Fruit fly (Drosophila melanogaster) whole organism, embryonic: ENCODE results near the gene ben.

ENCODE experiments used
- ATbp ChIP-seq: fragments of 200-800 bp; sonication (Bioruptor generic); optimal IDR thresholded peaks from 2 replicates; lab custom pipeline; 2017; ENCODE audit warnings: missing biosample characterization, mild to moderate bottlenecking, missing genetic modification characterization, missing genetic modification reagents
- CG11093 ChIP-seq: fragments of 200-800 bp; sonication (Bioruptor generic); IDR thresholded peaks from 3 replicates; pipeline ENCODE4 v1.3.6; 2022; ENCODE audit warnings: missing biosample characterization, missing genetic modification characterization
- CG11723 ChIP-seq: fragments of 200-800 bp; sonication (Bioruptor generic); optimal IDR thresholded peaks from 2 replicates; lab custom pipeline; 2017; ENCODE audit warnings: missing biosample characterization, mild to moderate bottlenecking, missing genetic modification characterization
- CG12391 ChIP-seq: fragments of 200-800 bp; sonication (Bioruptor generic); optimal IDR thresholded peaks from 3 replicates; lab custom pipeline; 2018; ENCODE audit warnings: missing biosample characterization, mild to moderate bottlenecking, missing genetic modification characterization, moderate library complexity
- CG14860 ChIP-seq: fragments of 200-800 bp; sonication (Bioruptor generic); IDR thresholded peaks from 3 replicates; pipeline ENCODE4 v1.3.6; 2022; ENCODE audit warnings: missing biosample characterization, missing genetic modification characterization; ENCODE audit not compliant: partially characterized antibody
- CG2712 ChIP-seq: fragments of 200-800 bp; optimal IDR thresholded peaks from 3 replicates; lab custom pipeline; 2019; ENCODE audit warnings: missing biosample characterization, mild to moderate bottlenecking, missing genetic modification characterization, moderate library complexity
- CG4328 ChIP-seq: fragments of 200-800 bp; sonication (Bioruptor generic); optimal IDR thresholded peaks from 3 replicates; lab custom pipeline; 2017; ENCODE audit warnings: missing biosample characterization, missing genetic modification reagents, missing genetic modification characterization
- CG6254 ChIP-seq: fragments of 200-800 bp; sonication (Bioruptor generic); optimal IDR thresholded peaks from 3 replicates; lab custom pipeline; 2017; ENCODE audit warnings: mild to moderate bottlenecking, missing biosample characterization, missing genetic modification reagents, missing genetic modification characterization
- CG7372 ChIP-seq: fragments of 200-800 bp; sonication (Bioruptor generic); IDR thresholded peaks from 2 replicates; pipeline ENCODE4 v1.3.6; 2022; ENCODE audit warnings: missing biosample characterization, missing genetic modification characterization
- CG7745 ChIP-seq: fragments of 200-800 bp; sonication (Bioruptor generic); optimal IDR thresholded peaks from 2 replicates; lab custom pipeline; 2018; ENCODE audit warnings: missing biosample characterization, mild to moderate bottlenecking, missing genetic modification characterization, moderate library complexity
- CG8388 ChIP-seq: fragments of 200-800 bp; sonication (Bioruptor generic); optimal IDR thresholded peaks from 2 replicates; lab custom pipeline; 2019; ENCODE audit warnings: missing biosample characterization, mild to moderate bottlenecking, missing genetic modification characterization, moderate library complexity
- Camta ChIP-seq: fragments of 200-800 bp; sonication (Bioruptor generic); optimal IDR thresholded peaks from 2 replicates; lab custom pipeline; 2016; ENCODE audit warnings: missing biosample characterization, missing genetic modification characterization
- D19A ChIP-seq: fragments of 200-800 bp; optimal IDR thresholded peaks from 3 replicates; lab custom pipeline; 2019; ENCODE audit warnings: missing biosample characterization, mild to moderate bottlenecking, missing genetic modification characterization, moderate library complexity
- Drgx ChIP-seq: fragments of 200-800 bp; sonication (Bioruptor generic); IDR thresholded peaks from 2 replicates; pipeline ENCODE4 v1.3.6; 2022; ENCODE audit warnings: missing biosample characterization, missing genetic modification characterization
- Ets65A ChIP-seq: fragments of 200-800 bp; sonication (Bioruptor generic); peaks from one replicate; lab custom pipeline; 2016; ENCODE audit warnings: missing biosample characterization, missing genetic modification characterization
- Gsc ChIP-seq: fragments of 200-800 bp; sonication (Bioruptor generic); IDR thresholded peaks from 2 replicates; pipeline ENCODE4 v1.3.6; 2022; ENCODE audit warnings: missing biosample characterization, missing genetic modification characterization
- HmgZ ChIP-seq: fragments of 200-800 bp; sonication (Bioruptor generic); optimal IDR thresholded peaks from 2 replicates; lab custom pipeline; 2018; ENCODE audit warnings: missing biosample characterization, mild to moderate bottlenecking, missing genetic modification characterization
- Hmr ChIP-seq: fragments of 200-800 bp; sonication (Bioruptor generic); optimal IDR thresholded peaks from 3 replicates; lab custom pipeline; 2017; ENCODE audit warnings: mild to moderate bottlenecking, missing biosample characterization, missing genetic modification reagents, missing genetic modification characterization
- Jarid2 ChIP-seq: fragments of 200-800 bp; sonication (Bioruptor generic); optimal IDR thresholded peaks from 3 replicates; lab custom pipeline; 2017; ENCODE audit warnings: mild to moderate bottlenecking, missing biosample characterization, missing genetic modification reagents, missing genetic modification characterization
- NC2α ChIP-seq: fragments of 200-800 bp; sonication (Bioruptor generic); optimal IDR thresholded peaks from 2 replicates; lab custom pipeline; 2016; ENCODE audit warnings: missing biosample characterization, missing genetic modification characterization
- Optix ChIP-seq: fragments of 200-800 bp; sonication (Bioruptor generic); IDR thresholded peaks from 3 replicates; pipeline ENCODE4 v1.3.6; 2022; ENCODE audit warnings: missing biosample characterization, missing genetic modification characterization
- Taf1 ChIP-seq: fragments of 200-800 bp; sonication (Bioruptor generic); IDR thresholded peaks from 2 replicates; pipeline ENCODE4 v1.3.6; 2022; ENCODE audit warnings: missing biosample characterization, missing genetic modification characterization
- chif ChIP-seq, 2 experiments: fragments of 200-800 bp; sonication (Bioruptor generic); optimal IDR thresholded peaks; 3 replicates each; lab custom pipeline; 2016; ENCODE audit warnings: missing biosample characterization in 2 of 2, missing genetic modification characterization in 2 of 2
- danr ChIP-seq: fragments of 200-800 bp; sonication (Bioruptor generic); IDR thresholded peaks from 2 replicates; pipeline ENCODE4 v1.3.6; 2022; ENCODE audit warnings: missing biosample characterization, missing genetic modification characterization
- emc ChIP-seq: fragments of 200-800 bp; sonication (Bioruptor generic); optimal IDR thresholded peaks from 2 replicates; lab custom pipeline; 2016; ENCODE audit warnings: missing biosample characterization, missing genetic modification characterization
- ems ChIP-seq: fragments of 200-800 bp; sonication (Bioruptor generic); optimal IDR thresholded peaks from 3 replicates; lab custom pipeline; 2016; ENCODE audit warnings: missing biosample characterization, missing genetic modification characterization
- fd96Cb ChIP-seq: fragments of 200-800 bp; sonication (Bioruptor generic); optimal IDR thresholded peaks from 2 replicates; lab custom pipeline; 2018; ENCODE audit warnings: missing biosample characterization, mild to moderate bottlenecking, missing genetic modification characterization, moderate library complexity
- mirr ChIP-seq: fragments of 200-800 bp; sonication (Bioruptor generic); optimal IDR thresholded peaks from 3 replicates; lab custom pipeline; 2018; ENCODE audit warnings: missing biosample characterization, mild to moderate bottlenecking, missing genetic modification characterization
- odd ChIP-seq: fragments of 200-800 bp; sonication (Bioruptor generic); optimal IDR thresholded peaks from 2 replicates; lab custom pipeline; 2017; ENCODE audit warnings: missing biosample characterization, mild to moderate bottlenecking, missing genetic modification characterization
- pb ChIP-seq: fragments of 200-800 bp; sonication (Bioruptor generic); optimal IDR thresholded peaks from 3 replicates; lab custom pipeline; 2016; ENCODE audit warnings: missing biosample characterization, missing genetic modification characterization
- schlank ChIP-seq: fragments of 200-800 bp; sonication (Bioruptor generic); optimal IDR thresholded peaks from 2 replicates; lab custom pipeline; 2018; ENCODE audit warnings: missing biosample characterization, mild to moderate bottlenecking, missing genetic modification characterization
- sisA ChIP-seq: fragments of 200-800 bp; sonication (Bioruptor generic); IDR thresholded peaks from 2 replicates; pipeline ENCODE4 v1.3.6; 2022; ENCODE audit warnings: missing biosample characterization, missing genetic modification characterization
- twi ChIP-seq: fragments of 200-800 bp; optimal IDR thresholded peaks from 2 replicates; lab custom pipeline; 2019; ENCODE audit warnings: missing biosample characterization, mild to moderate bottlenecking, missing genetic modification characterization, moderate library complexity

ben gene

dm6 chrX:13954936-13955335, 41.2 kb upstream of the ben start, which contains the start of gene CG11068:
CG11068 (plus strand) TSS chrX:13955236.
- TF ChIP-seq ATbp (GFP tag; lab: Kevin White, UChicago) (no peak), CG8388 (GFP tag; lab: Kevin White, UChicago) (no peak), pb (GFP tag; lab: Kevin White, UChicago) (no peak), CG2712 (tag; lab: Kevin White, UChicago) (no peak), CG11093 (GFP tag; lab: Robert Waterston, UW) (no peak), NC2α (GFP tag; lab: Kevin White, UChicago) (no peak), chif (GFP tag; optimal IDR thresholded peaks at IDR 0.05; lab: Kevin White, UChicago) (no peak), danr (GFP tag; lab: Robert Waterston, UW) (no peak), emc (no peak), CG6254 (GFP tag; lab: Kevin White, UChicago) (no peak), fd96Cb (tag; lab: Kevin White, UChicago) (no peak), CG4328 (GFP tag; lab: Kevin White, UChicago) (no peak), CG14860 (no peak), Camta (GFP tag; lab: Kevin White, UChicago) (no peak), Taf1 (GFP tag; lab: Robert Waterston, UW) (no peak), Gsc (GFP tag; lab: Robert Waterston, UW) (no peak), CG12391 (tag; lab: Kevin White, UChicago) (no peak), HmgZ (tag; lab: Kevin White, UChicago) (no peak)

dm6 chrX:13964822-13965221, 31.3 kb upstream of the ben start:
- TF ChIP-seq schlank, result no peak
- TF ChIP-seq twi (tag; lab: Kevin White, UChicago), result no peak
- no peak for TF ChIP-seq mirr
- no peak for TF ChIP-seq D19A

- TF ChIP-seq Drgx (GFP tag; lab: Robert Waterston, UW) (peak; percentile 36; the same call in 1 of the 2 replicates), CG11723 (GFP tag; lab: Kevin White, UChicago) (no peak)
- TF ChIP-seq, all 482 proteins: peak for 1
Observed at dm6 chrX:13972402-13972994, 23.6 kb upstream of the ben start.

- no peak for TF ChIP-seq odd
- TF ChIP-seq ems, result no peak
- no peak for TF ChIP-seq CG7372 (GFP tag; lab: Robert Waterston, UW)
- TF ChIP-seq Ets65A (GFP tag; lab: Kevin White, UChicago), result peak; percentile 47
- TF ChIP-seq, all 482 proteins: peak for 1
Observed at dm6 chrX:13980271-13980670, 15.9 kb upstream of the ben start.

- no peak for TF ChIP-seq Jarid2 (GFP tag; lab: Kevin White, UChicago)
- TF ChIP-seq Hmr, result no peak
- no peak for TF ChIP-seq sisA (GFP tag; lab: Robert Waterston, UW)
- TF ChIP-seq CG7745, result no peak
- TF ChIP-seq D19A, result no peak
- TF ChIP-seq Optix (GFP tag; lab: Robert Waterston, UW), result no peak
Observed at dm6 chrX:13983057-13983456, 13.1 kb upstream of the ben start.
